Worm (Caenorhabditis elegans) whole organism, L2 larva: Measurements from ENCODE around the gene Y62H9A.13.

ENCODE experiments used
- blmp-1 ChIP-seq: sonication (generic microtip); optimal IDR thresholded peaks from 2 replicates; lab custom pipeline; 2017; ENCODE audit warnings: missing genetic modification characterization, mild to moderate bottlenecking, missing compliant biosample characterization, antibody characterized with exemption, moderate library complexity; ENCODE audit not compliant: insufficient read depth
- egl-27 ChIP-seq: sonication (generic microtip); optimal IDR thresholded peaks from 3 replicates; lab custom pipeline; 2017; ENCODE audit warnings: missing biosample characterization, missing genetic modification reagents, missing genetic modification characterization
- nhr-10 ChIP-seq: sonication (generic microtip); optimal IDR thresholded peaks from 2 replicates; lab custom pipeline; 2017; ENCODE audit warnings: missing biosample characterization, missing genetic modification characterization
- nhr-11 ChIP-seq: fragments of 150-350 bp; optimal IDR thresholded peaks from 2 replicates; lab custom pipeline; 2014; ENCODE audit warnings: missing biosample characterization, missing genetic modification characterization
- nhr-12 ChIP-seq: fragments of 150-350 bp; optimal IDR thresholded peaks from 2 replicates; lab custom pipeline; 2014; ENCODE audit warnings: missing biosample characterization, missing genetic modification characterization
- nhr-129 ChIP-seq: fragments of 150-350 bp; optimal IDR thresholded peaks from 2 replicates; lab custom pipeline; 2014; ENCODE audit warnings: missing biosample characterization, missing genetic modification characterization
- nhr-237 ChIP-seq: fragments of 150-350 bp; optimal IDR thresholded peaks from 2 replicates; lab custom pipeline; 2014; ENCODE audit warnings: missing biosample characterization, missing genetic modification characterization
- nhr-77 ChIP-seq: fragments of 150-350 bp; optimal IDR thresholded peaks from 2 replicates; lab custom pipeline; 2014; ENCODE audit warnings: missing biosample characterization, missing genetic modification characterization
- sem-4 ChIP-seq: fragments of 150-350 bp; optimal IDR thresholded peaks from 2 replicates; lab custom pipeline; 2014; ENCODE audit warnings: missing biosample characterization, missing genetic modification reagents, missing genetic modification characterization
- unc-55 ChIP-seq: fragments of 150-350 bp; sonication (generic microtip); optimal IDR thresholded peaks from 3 replicates; lab custom pipeline; 2014; ENCODE audit warnings: missing biosample characterization, missing genetic modification reagents, missing genetic modification characterization
- ztf-11 ChIP-seq: sonication (generic microtip); optimal IDR thresholded peaks from 2 replicates; lab custom pipeline; 2017; ENCODE audit warnings: missing biosample characterization, missing genetic modification characterization
- ztf-4 ChIP-seq: fragments of 150-350 bp; optimal IDR thresholded peaks from 2 replicates; lab custom pipeline; 2014; ENCODE audit warnings: missing biosample characterization, missing genetic modification characterization

ce11 chrX:11963659-11964058 is 46.9 kb downstream of the Y62H9A.13 start:
- TF ChIP-seq blmp-1 (tag; lab: Kevin White, UChicago) (no peak), nhr-129 (no peak), egl-27 (tag; lab: Kevin White, UChicago) (no peak), nhr-237 (tag; lab: Kevin White, UChicago) (no peak), sem-4 (tag; lab: Kevin White, UChicago) (no peak), nhr-77 (tag; lab: Kevin White, UChicago) (no peak), nhr-12 (tag; lab: Kevin White, UChicago) (no peak), ztf-11 (tag; lab: Kevin White, UChicago) (no peak), ztf-4 (tag; lab: Kevin White, UChicago) (no peak), unc-55 (GFP tag; lab: Kevin White, UChicago) (no peak), nhr-11 (tag; lab: Kevin White, UChicago) (no peak), nhr-10 (tag; lab: Kevin White, UChicago) (no peak)
